Fruit fly (Drosophila melanogaster) whole organism, embryonic: ENCODE measurements around the gene iav.

ENCODE experiments used
- CG4404 ChIP-seq: fragments of 200-800 bp; sonication (Bioruptor generic); IDR thresholded peaks from 2 replicates; pipeline ENCODE4 v1.3.6; 2022; ENCODE audit warnings: missing biosample characterization, missing genetic modification characterization
- Hr78 ChIP-seq, 2 experiments: fragments of 200-800 bp in 1 of 2; fragments of >200 bp in 1 of 2; sonication (Bioruptor generic) in 1 of 2; optimal IDR thresholded peaks; 2 replicates each; lab custom pipeline; 2017 to 2019; ENCODE audit warnings: missing biosample characterization in 2 of 2, missing genetic modification characterization in 2 of 2, mild to moderate bottlenecking in 1 of 2, moderate library complexity in 1 of 2
- Nf-YC ChIP-seq: fragments of 200-800 bp; optimal IDR thresholded peaks from 3 replicates; lab custom pipeline; 2019; ENCODE audit warnings: missing biosample characterization, mild to moderate bottlenecking, missing genetic modification characterization, moderate library complexity
- org-1 ChIP-seq: fragments of 200-800 bp; sonication (Bioruptor generic); optimal IDR thresholded peaks from 2 replicates; lab custom pipeline; 2017; ENCODE audit warnings: missing biosample characterization, missing genetic modification characterization
- tna ChIP-seq: fragments of 200-800 bp; sonication (Bioruptor generic); IDR thresholded peaks from 2 replicates; pipeline ENCODE4 v1.3.6; 2022; ENCODE audit warnings: missing biosample characterization, missing genetic modification characterization; ENCODE audit not compliant: partially characterized antibody

- TF ChIP-seq CG4404 (GFP tag; lab: Robert Waterston, UW) (no peak), Hr78 (GFP tag; optimal IDR thresholded peaks at IDR 0.05; lab: Kevin White, UChicago) (no peak), tna (GFP tag; lab: Robert Waterston, UW) (no peak), org-1 (GFP tag; lab: Kevin White, UChicago) (no peak), Nf-YC (tag; lab: Kevin White, UChicago) (no peak)
These were observed 22.2 kb upstream of the iav start for dm6 chrX:6791531-6791930.
